In the genomic region with DNA sequence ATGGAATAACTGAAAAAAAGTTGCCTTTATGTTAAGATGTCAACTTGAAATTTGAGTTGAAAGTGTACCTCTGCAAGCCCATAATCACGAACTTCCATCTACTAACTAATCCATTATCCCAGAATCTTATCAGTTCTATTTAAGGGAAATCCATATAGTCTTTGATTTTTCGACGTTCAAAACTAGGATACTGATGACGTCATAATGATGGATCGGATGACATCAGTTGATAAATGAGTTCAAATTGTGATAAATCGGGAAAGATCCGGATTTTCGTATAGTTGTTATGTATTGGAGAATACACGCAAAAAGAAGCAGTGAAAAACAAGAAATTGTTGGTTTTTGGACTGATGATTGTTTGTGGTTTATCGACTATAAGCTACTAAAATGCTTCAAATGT, we compare ENCODE assay signal across 1 worm cellular context.
TF ChIP-seq lines count a peak whose summit lies in the region.

No protein-coding gene starts in this region.

TF ChIP-seq in whole organism, L4 larva, 104 proteins besides CTCF, POLR2A, EP300 and RAD21 (continued from another document):
- TF ChIP-seq pqm-1 (tag; optimal IDR thresholded peaks at IDR 0.05; lab: Kevin White, UChicago) (no peak), ctbp-1 (GFP tag; IDR thresholded peaks at IDR 0.05; lab: Robert Waterston, UW) (no peak)
